Worm (Caenorhabditis elegans): ENCODE results near the gene Y50D4B.6.

The Y50D4B.6 gene

DNA sequence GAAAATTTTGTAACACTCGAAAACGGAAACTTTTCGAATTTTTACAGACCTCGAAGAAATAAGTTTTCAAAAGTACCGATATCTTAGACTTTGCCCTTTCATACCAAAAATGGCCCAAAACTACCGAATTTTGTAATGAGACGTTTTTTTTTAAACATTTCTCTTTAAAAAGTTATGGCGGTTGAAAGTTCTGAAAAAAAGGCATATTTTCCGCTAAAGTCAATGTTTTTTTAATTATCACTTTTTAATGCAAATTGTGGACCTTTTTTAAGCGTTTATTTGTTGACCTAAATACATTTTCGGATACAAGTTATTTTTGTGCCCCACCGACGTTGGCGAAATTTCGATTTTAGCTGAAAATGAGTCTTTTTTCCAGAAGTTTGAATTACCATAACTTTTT is 18.5 kb downstream of the Y50D4B.6 start (continued):
- no peak for TF ChIP-seq fkh-3 (tag; optimal IDR thresholded peaks at IDR 0.05)

DNA sequence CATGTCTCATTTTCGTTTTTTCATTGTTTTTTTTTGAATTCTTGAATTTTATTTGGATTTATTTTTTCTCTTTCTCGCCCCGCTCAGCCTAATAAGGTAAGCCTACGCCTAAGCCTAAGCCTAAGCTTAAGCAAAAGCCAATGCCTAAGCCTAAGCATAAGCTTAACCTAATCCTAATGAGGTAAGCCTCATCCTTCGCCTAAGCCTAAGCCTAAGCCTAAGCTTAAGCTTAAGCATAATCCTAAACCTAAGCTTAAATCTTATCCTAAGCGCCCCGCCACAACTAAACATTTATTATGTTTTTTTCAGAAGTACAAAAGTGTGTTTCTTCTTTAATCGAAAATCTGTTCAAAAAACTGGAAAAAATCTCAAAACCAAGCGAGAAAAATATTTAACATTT is 28.1 kb downstream of the Y50D4B.6 start:
- no peak for TF ChIP-seq somi-1 (GFP tag; optimal IDR thresholded peaks at IDR 0.05)
- no peak for TF ChIP-seq ceh-100 (GFP tag; IDR thresholded peaks at IDR 0.05)
- no peak for TF ChIP-seq xnd-1 (tag; optimal IDR thresholded peaks at IDR 0.05)
- TF ChIP-seq unc-130 (GFP tag; optimal IDR thresholded peaks at IDR 0.05) = no peak
- TF ChIP-seq lir-1 (GFP tag; conservative IDR thresholded peaks at IDR 0.05) = no peak
- TF ChIP-seq lin-40 (tag; optimal IDR thresholded peaks at IDR 0.05) = no peak
- no peak for TF ChIP-seq attf-5 (GFP tag; optimal IDR thresholded peaks at IDR 0.05)
- TF ChIP-seq let-526 (GFP tag; IDR thresholded peaks at IDR 0.05) = no peak
- no peak for TF ChIP-seq F22D6.2 (tag; optimal IDR thresholded peaks at IDR 0.05)
- TF ChIP-seq lag-1 (GFP tag; IDR thresholded peaks at IDR 0.05) = no peak

DNA sequence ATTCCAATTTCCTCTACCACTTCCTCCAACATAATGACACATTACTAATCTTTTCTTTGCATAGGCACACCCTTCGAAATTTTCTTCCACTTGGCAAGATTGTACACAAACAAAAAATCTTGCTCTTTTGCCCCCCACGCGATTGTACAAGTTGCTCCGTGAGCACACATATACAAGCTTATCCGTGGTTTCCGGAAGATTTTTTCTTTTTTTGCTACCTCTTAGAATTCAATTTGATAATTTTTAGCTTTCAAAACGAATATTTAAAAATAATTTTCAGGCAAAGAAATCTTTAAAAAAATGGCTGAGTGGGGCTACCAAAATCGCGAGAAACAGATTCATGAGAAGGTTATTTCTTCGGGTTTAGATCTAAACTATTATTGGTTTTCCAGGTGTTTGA is 28.5 kb downstream of the Y50D4B.6 start, which contains the start of gene Y50D4B.1:
Gene Y50D4B.1 (plus strand): TSS at position 301 of the 400 bp plus-strand sequence.
- TF ChIP-seq madf-8 (GFP tag; conservative IDR thresholded peaks at IDR 0.05) (no peak), zfh-2 (GFP tag; conservative IDR thresholded peaks at IDR 0.05) (no peak), F39B2.1 (GFP tag; IDR thresholded peaks at IDR 0.05) (no peak), B0019.2 (GFP tag; conservative IDR thresholded peaks at IDR 0.05) (no peak), Y95B8A.8 (GFP tag; IDR thresholded peaks at IDR 0.05) (no peak), egrh-3 (GFP tag; IDR thresholded peaks at IDR 0.05) (no peak), ztf-25 (GFP tag; IDR thresholded peaks at IDR 0.05) (no peak), repo-1 (tag; optimal IDR thresholded peaks at IDR 0.05) (no peak), nfya-1 (tag; optimal IDR thresholded peaks at IDR 0.05; ENCODE audit: borderline replicate concordance, insufficient read depth) (no peak), mxl-1 (tag; optimal IDR thresholded peaks at IDR 0.05) (no peak), die-1 (tag; optimal IDR thresholded peaks at IDR 0.05) (no peak), ZK185.1 (tag; optimal IDR thresholded peaks at IDR 0.05; ENCODE audit: poor library complexity, severe bottlenecking) (no peak), lsy-27 (tag; optimal IDR thresholded peaks at IDR 0.05; ENCODE audit: borderline replicate concordance, insufficient read depth) (no peak)

DNA sequence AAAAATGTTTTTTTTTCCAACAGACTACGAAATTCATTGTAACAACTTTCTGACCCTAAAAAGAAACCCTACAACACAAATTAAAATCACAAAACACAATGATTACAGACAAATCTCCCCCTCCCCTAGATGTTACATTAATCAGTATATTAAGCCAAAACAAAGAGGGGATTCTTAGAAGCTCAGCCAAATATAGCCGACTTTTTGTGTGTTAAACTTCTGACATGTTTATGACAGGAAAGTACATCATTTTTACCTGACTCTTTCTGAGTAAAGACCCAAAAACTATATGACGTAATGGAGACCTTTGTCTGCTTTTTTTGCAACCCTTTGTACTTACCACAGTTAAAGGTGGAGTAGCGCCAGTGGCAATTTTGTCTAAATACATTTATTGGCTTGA is 36.0 kb downstream of the Y50D4B.6 start:
- TF ChIP-seq Y67H2A.10 (GFP tag; conservative IDR thresholded peaks at IDR 0.05) (no peak), C17E4.6 (GFP tag; IDR thresholded peaks at IDR 0.05) (no peak), tlf-1 (GFP tag; optimal IDR thresholded peaks at IDR 0.05) (no peak), rec-8 (tag; optimal IDR thresholded peaks at IDR 0.05) (no peak), ztf-26 (tag; optimal IDR thresholded peaks at IDR 0.05) (no peak), ceh-100 (GFP tag; IDR thresholded peaks at IDR 0.05) (no peak), nfyb-1 (GFP tag; IDR thresholded peaks at IDR 0.05) (no peak), ets-4 (GFP tag; optimal IDR thresholded peaks at IDR 0.05) (no peak), attf-5 (GFP tag; optimal IDR thresholded peaks at IDR 0.05) (no peak), attf-6 (GFP tag; IDR thresholded peaks at IDR 0.05) (no peak)

DNA sequence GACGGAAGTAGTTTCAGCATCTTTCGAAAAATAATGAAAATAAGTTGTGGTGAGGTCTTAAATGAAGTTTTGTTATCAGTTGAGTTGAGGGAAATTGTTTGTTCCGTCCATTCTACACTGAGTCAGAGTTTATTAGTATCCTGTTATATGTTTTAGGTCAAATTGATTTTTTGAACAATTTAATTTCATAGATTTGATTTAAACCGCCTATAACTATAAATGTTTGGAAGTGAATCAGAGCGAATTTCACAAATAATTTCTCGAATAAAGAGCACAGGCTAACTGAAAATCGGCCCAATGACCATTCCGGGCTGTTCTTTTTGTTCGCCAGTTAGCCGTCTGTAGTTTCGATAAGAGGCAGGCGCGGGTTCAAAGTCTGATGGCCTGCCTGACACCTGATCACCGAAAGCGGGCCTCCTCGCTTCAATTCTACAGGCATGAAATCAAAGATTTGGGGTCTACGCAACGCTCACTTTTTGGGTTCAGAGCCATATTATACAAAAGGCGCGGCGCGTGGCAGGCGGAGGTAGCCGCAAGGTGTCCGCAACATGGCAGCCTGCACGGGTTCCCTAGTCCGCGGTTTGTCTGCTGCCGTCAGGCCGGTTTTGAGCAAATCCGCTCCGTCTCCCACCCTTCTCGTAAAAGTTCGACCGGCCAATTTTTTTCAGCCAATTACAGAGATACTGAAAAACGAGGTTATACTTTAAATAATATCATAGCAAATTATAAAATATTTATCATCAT is 47.9 kb downstream of the Y50D4B.6 start, which contains the start of gene W07B8.4:
Gene W07B8.4 (minus strand): TSS at position 51 of the 744 bp plus-strand sequence.
- TF ChIP-seq zfh-2 (GFP tag; conservative IDR thresholded peaks at IDR 0.05) = 0 out of 2 replicates have a peak, but pooled peaks have one; percentile 53
- no peak for TF ChIP-seq cebp-1 (GFP tag; IDR thresholded peaks at IDR 0.05)
- peak; percentile 2 for TF ChIP-seq cebp-1 (tag; optimal IDR thresholded peaks at IDR 0.05)
- TF ChIP-seq die-1 (tag; optimal IDR thresholded peaks at IDR 0.05) = no peak
- peak; percentile 5 for TF ChIP-seq nhr-80 (tag; optimal IDR thresholded peaks at IDR 0.05)
- peak; percentile 20 for TF ChIP-seq madf-10 (tag; optimal IDR thresholded peaks at IDR 0.05)
- TF ChIP-seq ekl-4 (GFP tag; IDR thresholded peaks at IDR 0.05) = no peak
- 0 out of 2 replicates have a peak, but pooled peaks have one; percentile 31 for TF ChIP-seq cebp-2 (GFP tag; IDR thresholded peaks at IDR 0.05)
- peak; percentile 45; the same call in 1 of the 2 replicates for TF ChIP-seq ceh-40 (GFP tag; IDR thresholded peaks at IDR 0.05)
- TF ChIP-seq B0336.3 (GFP tag; IDR thresholded peaks at IDR 0.05) = peak; percentile 42; the same call in 1 of the 2 replicates
- TF ChIP-seq lin-26 (GFP tag; IDR thresholded peaks at IDR 0.05) = 0 out of 2 replicates have a peak, but pooled peaks have one; percentile 27
- peak; percentile 35 for TF ChIP-seq nhr-90 (tag; optimal IDR thresholded peaks at IDR 0.05)
- TF ChIP-seq sdz-38 (tag; optimal IDR thresholded peaks at IDR 0.05) = no peak

Measured in whole organism, young adult.